Fruit fly (Drosophila melanogaster) whole organism, embryonic: ENCODE results near the gene CG42811.

Source experiments
- Atf3 ChIP-seq: fragments of 200-800 bp; sonication (Bioruptor generic); optimal IDR thresholded peaks from 3 replicates; lab custom pipeline; 2016; ENCODE audit warnings: missing biosample characterization, missing genetic modification characterization
- CG10366 ChIP-seq: fragments of 200-800 bp; sonication (Bioruptor generic); IDR thresholded peaks from 2 replicates; pipeline ENCODE4 v1.3.6; 2022; ENCODE audit warnings: missing biosample characterization, missing genetic modification characterization
- CG11696 ChIP-seq: fragments of 200-800 bp; sonication (Bioruptor generic); IDR thresholded peaks from 2 replicates; pipeline ENCODE4 v1.3.6; 2022; ENCODE audit warnings: missing biosample characterization, missing genetic modification characterization
- CG12071 ChIP-seq: fragments of 200-800 bp; sonication (Bioruptor generic); optimal IDR thresholded peaks from 3 replicates; lab custom pipeline; 2018; ENCODE audit warnings: missing biosample characterization, mild to moderate bottlenecking, missing genetic modification characterization
- CG12744 ChIP-seq: fragments of 200-800 bp; sonication (Bioruptor generic); optimal IDR thresholded peaks from 2 replicates; lab custom pipeline; 2016; ENCODE audit warnings: missing biosample characterization, missing genetic modification characterization
- CG13123 ChIP-seq: fragments of 200-800 bp; sonication (Bioruptor generic); optimal IDR thresholded peaks from 2 replicates; lab custom pipeline; 2016; ENCODE audit warnings: missing biosample characterization, missing genetic modification characterization
- CG15514 ChIP-seq: fragments of 200-800 bp; sonication (Bioruptor generic); optimal IDR thresholded peaks from 3 replicates; lab custom pipeline; 2017; ENCODE audit warnings: missing biosample characterization, missing genetic modification characterization, mild to moderate bottlenecking, moderate library complexity, missing genetic modification reagents
- CG17802 ChIP-seq: fragments of 200-800 bp; sonication (Bioruptor generic); optimal IDR thresholded peaks from 2 replicates; lab custom pipeline; 2018; ENCODE audit warnings: missing biosample characterization, mild to moderate bottlenecking, missing genetic modification characterization, moderate library complexity
- CG17912 ChIP-seq: fragments of 200-800 bp; sonication (Bioruptor generic); optimal IDR thresholded peaks from 2 replicates; lab custom pipeline; 2018; ENCODE audit warnings: missing biosample characterization, mild to moderate bottlenecking, missing genetic modification characterization
- CG3726 ChIP-seq: fragments of 200-800 bp; sonication (Bioruptor generic); IDR thresholded peaks from 3 replicates; pipeline ENCODE4, ENCODE4 v1.3.6; 2022; ENCODE audit warnings: missing biosample characterization, missing genetic modification characterization
- CG4707 ChIP-seq: fragments of 200-800 bp; sonication (Bioruptor generic); optimal IDR thresholded peaks from 2 replicates; lab custom pipeline; 2018; ENCODE audit warnings: missing biosample characterization, mild to moderate bottlenecking, missing genetic modification characterization, moderate library complexity
- CG4854 ChIP-seq: fragments of 200-800 bp; sonication (Bioruptor generic); optimal IDR thresholded peaks from 2 replicates; lab custom pipeline; 2016; ENCODE audit warnings: missing biosample characterization, missing genetic modification characterization, inconsistent platforms
- CG6813 ChIP-seq: fragments of 200-800 bp; sonication (Bioruptor generic); optimal IDR thresholded peaks from 2 replicates; lab custom pipeline; 2017; ENCODE audit warnings: missing biosample characterization, missing genetic modification characterization, mild to moderate bottlenecking, moderate library complexity, missing genetic modification reagents
- CG7271 ChIP-seq: fragments of 200-800 bp; sonication (Bioruptor generic); optimal IDR thresholded peaks from 2 replicates; lab custom pipeline; 2018; ENCODE audit warnings: missing biosample characterization, mild to moderate bottlenecking, missing genetic modification characterization, moderate library complexity
- CG7963 ChIP-seq: fragments of 200-800 bp; sonication (Bioruptor generic); IDR thresholded peaks from 3 replicates; pipeline ENCODE4 v1.3.6; 2022; ENCODE audit warnings: missing biosample characterization, missing genetic modification characterization; ENCODE audit not compliant: partially characterized antibody
- CG8924 ChIP-seq: fragments of 200-800 bp; optimal IDR thresholded peaks from 3 replicates; lab custom pipeline; 2019; ENCODE audit warnings: missing biosample characterization, mild to moderate bottlenecking, missing genetic modification characterization, moderate library complexity
- CG9215 ChIP-seq: fragments of 200-800 bp; sonication (Bioruptor generic); IDR thresholded peaks from 2 replicates; pipeline ENCODE4 v1.3.6; 2022; ENCODE audit warnings: missing biosample characterization, missing genetic modification characterization
- CG9609 ChIP-seq: fragments of 200-800 bp; sonication (Bioruptor generic); optimal IDR thresholded peaks from 3 replicates; lab custom pipeline; 2016; ENCODE audit warnings: missing biosample characterization, missing genetic modification characterization
- D19A ChIP-seq: fragments of 200-800 bp; optimal IDR thresholded peaks from 3 replicates; lab custom pipeline; 2019; ENCODE audit warnings: missing biosample characterization, mild to moderate bottlenecking, missing genetic modification characterization, moderate library complexity
- Drgx ChIP-seq: fragments of 200-800 bp; sonication (Bioruptor generic); IDR thresholded peaks from 2 replicates; pipeline ENCODE4 v1.3.6; 2022; ENCODE audit warnings: missing biosample characterization, missing genetic modification characterization
- Elba2 ChIP-seq: fragments of 200-800 bp; sonication (Bioruptor generic); optimal IDR thresholded peaks from 3 replicates; lab custom pipeline; 2016; ENCODE audit warnings: missing biosample characterization, missing genetic modification characterization
- Gug ChIP-seq: fragments of 200-800 bp; sonication (Bioruptor generic); IDR thresholded peaks from 4 replicates; pipeline ENCODE4 v1.3.6; 2022; ENCODE audit warnings: missing biosample characterization, missing genetic modification characterization
- NC2α ChIP-seq: fragments of 200-800 bp; sonication (Bioruptor generic); optimal IDR thresholded peaks from 2 replicates; lab custom pipeline; 2016; ENCODE audit warnings: missing biosample characterization, missing genetic modification characterization
- NfI ChIP-seq: fragments of 200-800 bp; sonication (Bioruptor generic); optimal IDR thresholded peaks from 3 replicates; lab custom pipeline; 2018; ENCODE audit warnings: missing biosample characterization, mild to moderate bottlenecking, missing genetic modification characterization, moderate library complexity
- Sin3A ChIP-seq: fragments of >200 bp; optimal IDR thresholded peaks from 2 replicates; lab custom pipeline; 2018
- Xbp1 ChIP-seq: fragments of 200-800 bp; sonication (Bioruptor generic); optimal IDR thresholded peaks from 3 replicates; lab custom pipeline; 2016; ENCODE audit warnings: missing biosample characterization, mild to moderate bottlenecking, missing genetic modification characterization
- cad ChIP-seq: fragments of >200 bp; optimal IDR thresholded peaks from 2 replicates; lab custom pipeline; 2017; ENCODE audit warnings: missing biosample characterization, missing genetic modification characterization
- chif ChIP-seq, 2 experiments: fragments of 200-800 bp; sonication (Bioruptor generic); optimal IDR thresholded peaks; 3 replicates each; lab custom pipeline; 2016; ENCODE audit warnings: missing biosample characterization in 2 of 2, missing genetic modification characterization in 2 of 2
- crp ChIP-seq, 2 experiments: fragments of 200-800 bp; sonication (Bioruptor generic); optimal IDR thresholded peaks; 2 replicates in 1 of 2; 3 replicates in 1 of 2; lab custom pipeline; 2017; ENCODE audit warnings: missing biosample characterization in 2 of 2, missing genetic modification characterization in 2 of 2, mild to moderate bottlenecking in 1 of 2, moderate library complexity in 1 of 2
- dati ChIP-seq: fragments of 200-800 bp; sonication (Bioruptor generic); IDR thresholded peaks from 2 replicates; pipeline ENCODE4 v1.3.6; 2022; ENCODE audit warnings: missing biosample characterization, missing genetic modification characterization
- dm ChIP-seq: fragments of 200-800 bp; sonication (Bioruptor generic); optimal IDR thresholded peaks from 3 replicates; lab custom pipeline; 2016; ENCODE audit warnings: missing biosample characterization, missing genetic modification characterization
- dmrt99B ChIP-seq: fragments of 200-800 bp; sonication (Bioruptor generic); optimal IDR thresholded peaks from 2 replicates; lab custom pipeline; 2018; ENCODE audit warnings: missing biosample characterization, mild to moderate bottlenecking, missing genetic modification characterization, moderate library complexity
- dysf ChIP-seq: fragments of 200-800 bp; sonication (Bioruptor generic); IDR thresholded peaks from 3 replicates; pipeline ENCODE4 v1.3.6; 2022; ENCODE audit warnings: missing biosample characterization, missing genetic modification characterization
- fu2 ChIP-seq: fragments of 200-800 bp; sonication (Bioruptor generic); optimal IDR thresholded peaks from 2 replicates; lab custom pipeline; 2016; ENCODE audit warnings: missing biosample characterization, missing genetic modification characterization
- gcm ChIP-seq: fragments of 200-800 bp; sonication (Bioruptor generic); optimal IDR thresholded peaks from 2 replicates; lab custom pipeline; 2019; ENCODE audit warnings: missing biosample characterization, mild to moderate bottlenecking, missing genetic modification characterization, moderate library complexity
- gcm2 ChIP-seq: fragments of 200-800 bp; sonication (Bioruptor generic); optimal IDR thresholded peaks from 2 replicates; lab custom pipeline; 2016; ENCODE audit warnings: missing biosample characterization, missing genetic modification characterization
- gfzf ChIP-seq: fragments of 200-800 bp; sonication (Bioruptor generic); optimal IDR thresholded peaks from 2 replicates; lab custom pipeline; 2016; ENCODE audit warnings: missing biosample characterization, mild to moderate bottlenecking, missing genetic modification characterization, moderate library complexity
- gro ChIP-seq: fragments of 200-800 bp; sonication (Bioruptor generic); optimal IDR thresholded peaks from 2 replicates; lab custom pipeline; 2016; ENCODE audit warnings: missing biosample characterization, missing genetic modification characterization
- gt ChIP-seq: fragments of 200-800 bp; sonication (Bioruptor generic); IDR thresholded peaks from 2 replicates; pipeline ENCODE4 v1.3.6; 2022; ENCODE audit warnings: missing biosample characterization, missing genetic modification characterization
- jumu ChIP-seq: fragments of 200-800 bp; sonication (Bioruptor generic); optimal IDR thresholded peaks from 3 replicates; lab custom pipeline; 2016; ENCODE audit warnings: missing biosample characterization, missing genetic modification characterization
- kah ChIP-seq: fragments of 200-800 bp; sonication (Bioruptor generic); optimal IDR thresholded peaks from 2 replicates; lab custom pipeline; 2018; ENCODE audit warnings: missing biosample characterization, mild to moderate bottlenecking, missing genetic modification characterization
- ken ChIP-seq: fragments of 200-800 bp; sonication (Bioruptor generic); IDR thresholded peaks from 3 replicates; pipeline ENCODE4 v1.3.6; 2022; ENCODE audit warnings: missing biosample characterization, missing genetic modification characterization
- otp ChIP-seq: fragments of 200-800 bp; sonication (Bioruptor generic); IDR thresholded peaks from 3 replicates; pipeline ENCODE4, ENCODE4 v1.3.6; 2022; ENCODE audit warnings: missing biosample characterization, missing genetic modification characterization
- pnt ChIP-seq: fragments of 200-800 bp; sonication (Bioruptor generic); optimal IDR thresholded peaks from 3 replicates; lab custom pipeline; 2016; ENCODE audit warnings: missing biosample characterization, missing genetic modification characterization
- prd ChIP-seq, 3 experiments: fragments of >200 bp in 2 of 3; fragments of 200-800 bp in 1 of 3; sonication (Bioruptor generic) in 1 of 3; optimal IDR thresholded peaks in 2 of 3; IDR thresholded peaks in 1 of 3; 2 replicates in 2 of 3; 3 replicates in 1 of 3; pipeline versions ENCODE4 v1.3.6 to Lab custom; 2017 to 2022; ENCODE audit warnings: missing biosample characterization in 1 of 3, missing genetic modification characterization in 1 of 3
- so ChIP-seq: fragments of 200-800 bp; sonication (Bioruptor generic); IDR thresholded peaks from 3 replicates; pipeline ENCODE4 v1.3.6; 2022; ENCODE audit warnings: missing biosample characterization, missing genetic modification characterization
- tin ChIP-seq: fragments of 200-800 bp; sonication (Bioruptor generic); optimal IDR thresholded peaks from 3 replicates; lab custom pipeline; 2016; ENCODE audit warnings: missing biosample characterization, missing genetic modification characterization
- toy ChIP-seq: fragments of 200-800 bp; sonication (Bioruptor generic); IDR thresholded peaks from 2 replicates; pipeline ENCODE4 v1.3.6; 2022; ENCODE audit warnings: missing biosample characterization, missing genetic modification characterization
- tx ChIP-seq: fragments of 200-800 bp; sonication (Bioruptor generic); optimal IDR thresholded peaks from 2 replicates; lab custom pipeline; 2016; ENCODE audit warnings: missing biosample characterization, missing genetic modification characterization
- z ChIP-seq: fragments of 200-800 bp; sonication (Bioruptor generic); IDR thresholded peaks from 3 replicates; pipeline ENCODE4 v1.3.6; 2022; ENCODE audit warnings: missing biosample characterization, missing genetic modification characterization

Gene CG42811

DNA sequence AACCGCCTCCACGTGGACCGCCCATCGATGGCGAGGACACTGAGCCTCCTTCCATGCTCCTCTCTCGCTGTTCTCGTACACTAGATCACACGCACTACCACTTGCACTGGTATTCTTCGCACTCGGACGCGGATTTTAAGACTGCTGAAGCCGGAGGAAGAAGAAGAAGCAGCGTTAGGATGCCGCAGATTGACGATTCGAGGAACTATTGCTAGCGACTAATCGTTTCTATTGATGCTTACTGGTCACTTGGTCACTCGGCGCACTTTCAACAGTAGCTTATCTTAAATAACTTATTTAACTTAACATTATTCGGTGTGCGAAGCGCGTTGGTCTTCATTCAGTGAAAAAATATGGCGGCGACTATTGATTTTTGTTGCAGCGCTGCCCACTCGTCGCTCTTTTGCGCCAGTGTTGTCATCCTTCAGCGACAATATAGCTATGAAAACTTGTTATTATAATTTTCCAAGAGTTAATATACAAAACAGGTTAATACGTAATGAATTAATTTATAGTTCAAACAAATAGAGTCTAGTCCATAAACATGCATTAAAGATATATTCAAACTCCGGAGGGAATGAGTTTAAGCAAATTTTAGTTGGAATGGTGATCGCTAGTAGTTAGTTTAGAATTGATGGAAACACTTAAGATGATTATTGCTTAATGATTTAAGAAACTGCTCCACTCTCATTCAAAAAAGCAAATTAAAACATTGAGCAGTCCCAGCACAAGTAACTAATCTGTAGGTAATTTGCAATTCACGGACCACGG, 18.4 kb downstream of the CG42811 start, which contains the start of the genes CG5746 and CG6454 (continued):
- TF ChIP-seq CG13123 (GFP tag; lab: Kevin White, UChicago), result peak; percentile 46
- TF ChIP-seq dati, result no peak
- no peak for TF ChIP-seq Drgx (GFP tag; lab: Robert Waterston, UW)
- peak; percentile 73 for TF ChIP-seq CG9609
- TF ChIP-seq CG8924, result peak; percentile 72
- TF ChIP-seq jumu (GFP tag; lab: Kevin White, UChicago), result peak; percentile 61
- TF ChIP-seq Atf3, result peak; percentile 18
- TF ChIP-seq CG10366 (GFP tag; lab: Robert Waterston, UW), result no peak
- TF ChIP-seq tin, result peak; percentile 45
- TF ChIP-seq ken (GFP tag; lab: Robert Waterston, UW), result no peak
- no peak for TF ChIP-seq CG4707 (GFP tag; lab: Kevin White, UChicago)
- no peak for TF ChIP-seq CG3726 (GFP tag; lab: Robert Waterston, UW)
- no peak for TF ChIP-seq prd (optimal IDR thresholded peaks at IDR 0.05; lab: Kevin White, UChicago)
- peak; percentile 69 for TF ChIP-seq prd (GFP tag; IDR thresholded peaks at IDR 0.05; lab: Robert Waterston, UW)
- no peak for TF ChIP-seq CG4854 (GFP tag; lab: Kevin White, UChicago)
- no peak for TF ChIP-seq CG11696 (GFP tag; lab: Robert Waterston, UW)
- TF ChIP-seq Elba2 (GFP tag; lab: Kevin White, UChicago), result peak; percentile 10
- TF ChIP-seq so (GFP tag; lab: Robert Waterston, UW), result no peak
- peak; percentile 61; the same call in 3 of the 4 replicates for TF ChIP-seq Gug (GFP tag; lab: Robert Waterston, UW)
- no peak for TF ChIP-seq dmrt99B (tag; lab: Kevin White, UChicago)
- TF ChIP-seq crp (GFP tag; optimal IDR thresholded peaks at IDR 0.05; lab: Kevin White, UChicago), result no peak
- no peak for TF ChIP-seq toy (GFP tag; lab: Robert Waterston, UW)
- no peak for TF ChIP-seq D19A (tag; lab: Kevin White, UChicago)
- TF ChIP-seq gcm2 (GFP tag; lab: Kevin White, UChicago), result no peak
- no peak for TF ChIP-seq CG7963 (GFP tag; lab: Robert Waterston, UW)
- TF ChIP-seq otp (GFP tag; lab: Robert Waterston, UW), result no peak
- no peak for TF ChIP-seq CG12071 (GFP tag; lab: Kevin White, UChicago)
- TF ChIP-seq chif (GFP tag; optimal IDR thresholded peaks at IDR 0.05; lab: Kevin White, UChicago), result peak in 1 of 2 experiments; percentile 47
- peak; percentile 11 for TF ChIP-seq CG17802 (tag; lab: Kevin White, UChicago)
- peak; percentile 68 for TF ChIP-seq Sin3A (lab: Kevin White, UChicago)
- TF ChIP-seq NC2α (GFP tag; lab: Kevin White, UChicago), result peak; percentile 29
- no peak for TF ChIP-seq z (GFP tag; lab: Robert Waterston, UW)
- TF ChIP-seq gt, result no peak
- peak; percentile 68 for TF ChIP-seq Xbp1 (GFP tag; lab: Kevin White, UChicago)
- TF ChIP-seq kah (GFP tag; lab: Kevin White, UChicago), result no peak
- TF ChIP-seq pnt, result peak; percentile 14
- TF ChIP-seq CG17912 (GFP tag; lab: Kevin White, UChicago), result no peak
- TF ChIP-seq tx (GFP tag; lab: Kevin White, UChicago), result peak; percentile 43
- no peak for TF ChIP-seq cad
- no peak for TF ChIP-seq gcm (GFP tag; lab: Kevin White, UChicago)
- TF ChIP-seq CG6813 (GFP tag; lab: Kevin White, UChicago), result no peak
- TF ChIP-seq CG9215 (GFP tag; lab: Robert Waterston, UW), result peak; percentile 54
- TF ChIP-seq CG15514 (GFP tag; lab: Kevin White, UChicago), result peak; percentile 33
- no peak for TF ChIP-seq CG7271
- peak; percentile 35 for TF ChIP-seq CG12744 (GFP tag; lab: Kevin White, UChicago)
- no peak for TF ChIP-seq NfI (GFP tag; lab: Kevin White, UChicago)
- no peak; the same call in 2 of the 3 replicates for TF ChIP-seq dysf (GFP tag; lab: Robert Waterston, UW)
- TF ChIP-seq gro, result peak; percentile 53
- TF ChIP-seq gfzf, result peak; percentile 76
- peak; percentile 58 for TF ChIP-seq fu2 (GFP tag; lab: Kevin White, UChicago)
- TF ChIP-seq dm (GFP tag; lab: Kevin White, UChicago), result peak; percentile 36
